Worm (Caenorhabditis elegans) whole organism, mixed stage, embryonic: ENCODE measurements around the gene nhr-275.

Experiments used
- cnd-1 ChIP-seq: fragments of 200-800 bp; sonication (Bioruptor generic); optimal IDR thresholded peaks from 2 replicates; lab custom pipeline; 2018; ENCODE audit warnings: mild to moderate bottlenecking, missing genetic modification characterization, missing compliant biosample characterization
- elt-1 ChIP-seq: sonication (generic microtip); optimal IDR thresholded peaks from 2 replicates; lab custom pipeline; 2017; ENCODE audit warnings: missing genetic modification characterization, mild to moderate bottlenecking, missing compliant biosample characterization, antibody characterized with exemption, moderate library complexity, borderline replicate concordance; ENCODE audit not compliant: insufficient read depth
- elt-3 ChIP-seq: fragments of 150-350 bp; optimal IDR thresholded peaks from 2 replicates; lab custom pipeline; 2014; ENCODE audit warnings: missing biosample characterization, missing genetic modification characterization
- mep-1 ChIP-seq: fragments of 150-350 bp; optimal IDR thresholded peaks from 2 replicates; lab custom pipeline; 2017; ENCODE audit warnings: missing biosample characterization, missing genetic modification reagents, missing genetic modification characterization, inconsistent platforms
- mls-2 ChIP-seq: sonication (generic microtip); optimal IDR thresholded peaks from 2 replicates; lab custom pipeline; 2016; ENCODE audit warnings: mild to moderate bottlenecking, missing genetic modification characterization, moderate library complexity, missing compliant biosample characterization
- nhr-2 ChIP-seq: fragments of 150-350 bp; optimal IDR thresholded peaks from 2 replicates; lab custom pipeline; 2014; ENCODE audit warnings: missing biosample characterization, missing genetic modification characterization
- nhr-28 ChIP-seq: fragments of 150-350 bp; optimal IDR thresholded peaks from 2 replicates; lab custom pipeline; 2014; ENCODE audit warnings: missing biosample characterization, missing genetic modification characterization
- snpc-4 ChIP-seq: fragments of 150-350 bp; optimal IDR thresholded peaks from 2 replicates; lab custom pipeline; 2014; ENCODE audit warnings: missing biosample characterization, missing genetic modification characterization

DNA sequence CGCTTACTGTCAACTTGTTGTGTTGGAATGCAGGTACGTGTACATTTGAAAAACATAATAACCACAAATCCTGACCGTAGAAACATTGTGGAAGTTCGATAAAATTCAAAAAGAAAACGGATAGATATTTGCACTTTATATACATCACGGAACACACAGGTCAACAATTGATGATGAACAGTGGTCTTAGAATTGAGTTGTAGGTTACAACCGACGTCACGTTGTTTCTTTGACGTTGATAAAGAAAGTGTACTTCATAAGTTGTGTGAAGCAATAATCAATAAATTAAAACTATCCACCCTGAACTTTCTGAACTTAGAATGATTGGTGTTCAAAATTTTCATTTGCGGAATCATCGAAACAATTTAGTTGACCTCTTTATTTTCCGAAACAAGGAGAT, 4.9 kb upstream of the nhr-275 start, which contains the start of gene Y5H2A.1:
- TF ChIP-seq mep-1 (tag; lab: Kevin White, UChicago) (no peak), elt-3 (tag; lab: Kevin White, UChicago) (no peak), snpc-4 (no peak), cnd-1 (tag; lab: Kevin White, UChicago) (no peak), elt-1 (tag; lab: Kevin White, UChicago) (no peak), nhr-2 (tag; lab: Kevin White, UChicago) (no peak), nhr-28 (tag; lab: Kevin White, UChicago) (no peak), mls-2 (no peak)
